Worm (Caenorhabditis elegans): ENCODE measurements around the gene npr-33.

- no peak for TF ChIP-seq aly-1 (tag; optimal IDR thresholded peaks at IDR 0.05)
- TF ChIP-seq ama-1 (optimal IDR thresholded peaks at IDR 0.05) = no peak
- TF ChIP-seq tra-4 (tag; optimal IDR thresholded peaks at IDR 0.05) = no peak
- no peak for TF ChIP-seq sea-1 (GFP tag; conservative IDR thresholded peaks at IDR 0.05)
- TF ChIP-seq hnd-1 (tag; optimal IDR thresholded peaks at IDR 0.05) = no peak
- TF ChIP-seq B0310.2 (tag; optimal IDR thresholded peaks at IDR 0.05) = no peak
- no peak for TF ChIP-seq ceh-13 (GFP tag; optimal IDR thresholded peaks at IDR 0.05)
- TF ChIP-seq flt-1 (GFP tag; IDR thresholded peaks at IDR 0.05) = no peak
- TF ChIP-seq hmbx-1 (tag; optimal IDR thresholded peaks at IDR 0.05) = no peak
- no peak for TF ChIP-seq F13C5.2 (tag; optimal IDR thresholded peaks at IDR 0.05)
- TF ChIP-seq tbx-37 (GFP tag; conservative IDR thresholded peaks at IDR 0.05) = no peak
- TF ChIP-seq ets-7 (tag; optimal IDR thresholded peaks at IDR 0.05) = no peak
- TF ChIP-seq tbx-11 (GFP tag; IDR thresholded peaks at IDR 0.05) = no peak
Observed at ce11 chrX:15958767-15959166, 48.3 kb downstream of the npr-33 start, which contains the start of gene C09G1.5.
